Worm (Caenorhabditis elegans) whole organism, L4 larva: Measurements from ENCODE around the gene kcc-3.

Experiments used
- F37D6.2 ChIP-seq: sonication (generic microtip); optimal IDR thresholded peaks from 2 replicates; lab custom pipeline; 2016; ENCODE audit warnings: mild to moderate bottlenecking, missing genetic modification characterization, missing compliant biosample characterization
- F44E2.7 ChIP-seq: fragments of 200-800 bp; sonication (Bioruptor generic); IDR thresholded peaks from 2 replicates; pipeline ENCODE4 v2.1.2; 2022; ENCODE audit warnings: missing genetic modification characterization, missing compliant biosample characterization
- F49E8.2 ChIP-seq: sonication (generic microtip); optimal IDR thresholded peaks from 2 replicates; lab custom pipeline; 2016; ENCODE audit warnings: missing compliant biosample characterization, mild to moderate bottlenecking, missing genetic modification characterization, borderline replicate concordance
- R02D3.7 ChIP-seq: fragments of 150-350 bp; sonication (generic microtip); optimal IDR thresholded peaks from 3 replicates; lab custom pipeline; 2014; ENCODE audit warnings: missing biosample characterization, missing genetic modification characterization
- T26A8.4 ChIP-seq: fragments of 200-800 bp; sonication (Bioruptor generic); IDR thresholded peaks from 2 replicates; pipeline ENCODE4 v1.3.6; 2022; ENCODE audit warnings: missing genetic modification characterization, missing compliant biosample characterization
- Y48G9A.11 ChIP-seq: fragments of 200-800 bp; sonication (Bioruptor generic); IDR thresholded peaks from 2 replicates; pipeline ENCODE4 v1.3.6; 2022; ENCODE audit warnings: missing genetic modification reagents, missing genetic modification characterization, missing compliant biosample characterization
- Y5F2A.4 ChIP-seq: fragments of 200-800 bp; sonication (Bioruptor generic); optimal IDR thresholded peaks from 2 replicates; lab custom pipeline; 2018; ENCODE audit warnings: mild to moderate bottlenecking, missing genetic modification characterization, missing compliant biosample characterization
- Y75B8A.6 ChIP-seq: fragments of 200-800 bp; sonication (Bioruptor generic); IDR thresholded peaks from 2 replicates; pipeline ENCODE4 v1.3.6; 2022; ENCODE audit warnings: missing genetic modification reagents, missing genetic modification characterization, missing compliant biosample characterization
- arid-1 ChIP-seq: fragments of 200-800 bp; sonication (Bioruptor generic); conservative IDR thresholded peaks from 2 replicates; pipeline ENCODE4 v1.3.6; 2022; ENCODE audit warnings: missing genetic modification reagents, missing genetic modification characterization, missing compliant biosample characterization
- attf-4 ChIP-seq: sonication (generic microtip); optimal IDR thresholded peaks from 3 replicates; lab custom pipeline; 2017; ENCODE audit warnings: missing biosample characterization, missing genetic modification characterization
- ceh-20 ChIP-seq: fragments of 200-800 bp; sonication (Bioruptor generic); IDR thresholded peaks from 2 replicates; pipeline ENCODE4 v1.3.6; 2022; ENCODE audit warnings: missing genetic modification reagents, missing genetic modification characterization, missing compliant biosample characterization
- ceh-62 ChIP-seq: sonication (generic microtip); optimal IDR thresholded peaks from 2 replicates; lab custom pipeline; 2017; ENCODE audit warnings: missing biosample characterization, missing genetic modification characterization
- ceh-82 ChIP-seq: sonication (generic microtip); optimal IDR thresholded peaks from 2 replicates; lab custom pipeline; 2017; ENCODE audit warnings: missing biosample characterization, missing genetic modification characterization
- ctbp-1 ChIP-seq: fragments of 200-800 bp; sonication (Bioruptor generic); IDR thresholded peaks from 2 replicates; pipeline ENCODE4 v1.3.6; 2022; ENCODE audit warnings: missing genetic modification reagents, missing genetic modification characterization, missing compliant biosample characterization
- daf-16 ChIP-seq, 3 experiments: sonication (generic microtip); optimal IDR thresholded peaks; 2 replicates each; lab custom pipeline; 2016 to 2017; ENCODE audit warnings: missing genetic modification characterization in 3 of 3, missing genetic modification reagents in 3 of 3, mild to moderate bottlenecking in 2 of 3, missing compliant biosample characterization in 2 of 3, missing biosample characterization in 1 of 3, moderate library complexity in 1 of 3
- daf-19 ChIP-seq: fragments of 200-800 bp; sonication (Bioruptor generic); conservative IDR thresholded peaks from 2 replicates; pipeline ENCODE4 v1.3.6; 2022; ENCODE audit warnings: missing genetic modification characterization, missing compliant biosample characterization
- dve-1 ChIP-seq: sonication (generic microtip); optimal IDR thresholded peaks from 2 replicates; lab custom pipeline; 2017; ENCODE audit warnings: antibody characterized with exemption, mild to moderate bottlenecking, missing genetic modification characterization, missing compliant biosample characterization; ENCODE audit not compliant: insufficient read depth
- egl-43 ChIP-seq: fragments of 200-800 bp; sonication (Bioruptor generic); IDR thresholded peaks from 2 replicates; pipeline ENCODE4 v1.3.6; 2022; ENCODE audit warnings: missing genetic modification reagents, missing genetic modification characterization, missing compliant biosample characterization
- hif-1 ChIP-seq, 2 experiments: sonication (generic microtip); optimal IDR thresholded peaks; 2 replicates each; lab custom pipeline; 2016 to 2017; ENCODE audit warnings: missing compliant biosample characterization in 2 of 2, missing genetic modification characterization in 2 of 2, missing genetic modification reagents in 2 of 2, missing genotype in 2 of 2, mild to moderate bottlenecking in 1 of 2
- hmg-1.1 ChIP-seq: fragments of 200-800 bp; sonication (Bioruptor generic); IDR thresholded peaks from 2 replicates; pipeline ENCODE4 v1.3.6; 2022; ENCODE audit warnings: missing genetic modification reagents, missing genetic modification characterization, missing compliant biosample characterization
- lim-7 ChIP-seq: fragments of 200-800 bp; sonication (Bioruptor generic); IDR thresholded peaks from 2 replicates; pipeline ENCODE4 v1.3.6; 2022; ENCODE audit warnings: missing genetic modification characterization, missing compliant biosample characterization
- lin-29 ChIP-seq: fragments of 200-800 bp; sonication (Bioruptor generic); IDR thresholded peaks from 2 replicates; pipeline ENCODE4 v1.3.6; 2022; ENCODE audit warnings: missing genetic modification reagents, missing genetic modification characterization, missing compliant biosample characterization
- lin-38 ChIP-seq: fragments of 200-800 bp; sonication (Bioruptor generic); IDR thresholded peaks from 2 replicates; pipeline ENCODE4 v1.3.6; 2022; ENCODE audit warnings: missing genetic modification reagents, missing genetic modification characterization, missing compliant biosample characterization
- lin-39 ChIP-seq: fragments of 150-350 bp; optimal IDR thresholded peaks from 2 replicates; lab custom pipeline; 2014; ENCODE audit warnings: missing biosample characterization, missing genetic modification reagents, missing genetic modification characterization
- lir-3 ChIP-seq: sonication (generic microtip); optimal IDR thresholded peaks from 2 replicates; lab custom pipeline; 2016; ENCODE audit warnings: mild to moderate bottlenecking, missing genetic modification characterization, missing compliant biosample characterization
- madf-5 ChIP-seq, 2 experiments: fragments of 200-800 bp; sonication (Bioruptor generic); IDR thresholded peaks; 2 replicates each; pipeline ENCODE4 v1.3.6; 2022; ENCODE audit warnings: missing compliant biosample characterization in 2 of 2, missing genetic modification characterization in 2 of 2
- madf-9 ChIP-seq: fragments of 200-800 bp; sonication (Bioruptor generic); conservative IDR thresholded peaks from 2 replicates; pipeline ENCODE4 v1.3.6; 2022; ENCODE audit warnings: missing genetic modification reagents, missing genetic modification characterization, missing compliant biosample characterization
- mdt-29 ChIP-seq: fragments of 200-800 bp; sonication (Bioruptor generic); IDR thresholded peaks from 2 replicates; pipeline ENCODE4 v1.3.6; 2022; ENCODE audit warnings: missing genetic modification reagents, missing genetic modification characterization, missing compliant biosample characterization
- mep-1 ChIP-seq: fragments of 150-350 bp; sonication (generic microtip); optimal IDR thresholded peaks from 3 replicates; lab custom pipeline; 2014; ENCODE audit warnings: missing biosample characterization, missing genetic modification characterization
- nhr-10 ChIP-seq: fragments of 150-350 bp; optimal IDR thresholded peaks from 2 replicates; lab custom pipeline; 2014; ENCODE audit warnings: missing biosample characterization, missing genetic modification characterization
- nhr-25 ChIP-seq: sonication (generic microtip); optimal IDR thresholded peaks from 2 replicates; lab custom pipeline; 2017; ENCODE audit warnings: missing genetic modification characterization, mild to moderate bottlenecking, missing compliant biosample characterization, antibody characterized with exemption, moderate library complexity, borderline replicate concordance; ENCODE audit not compliant: insufficient read depth
- nhr-41 ChIP-seq: fragments of 200-800 bp; sonication (Bioruptor generic); IDR thresholded peaks from 2 replicates; pipeline ENCODE4 v1.3.6; 2022; ENCODE audit warnings: missing genetic modification reagents, missing genetic modification characterization, missing compliant biosample characterization
- nhr-42 ChIP-seq: fragments of 200-800 bp; sonication (Bioruptor generic); IDR thresholded peaks from 2 replicates; pipeline ENCODE4 v1.3.6; 2022; ENCODE audit warnings: missing genetic modification characterization, missing compliant biosample characterization
- nhr-48 ChIP-seq: sonication (generic microtip); optimal IDR thresholded peaks from 2 replicates; lab custom pipeline; 2016; ENCODE audit warnings: mild to moderate bottlenecking, missing genetic modification characterization, missing compliant biosample characterization
- nhr-6 ChIP-seq: fragments of 150-350 bp; optimal IDR thresholded peaks from 2 replicates; lab custom pipeline; 2014; ENCODE audit warnings: missing biosample characterization, missing genetic modification characterization
- pha-4 ChIP-seq, 2 experiments: fragments of 150-350 bp in 1 of 2; fragments of 200-800 bp in 1 of 2; sonication (Bioruptor generic) in 1 of 2; IDR thresholded peaks in 1 of 2; optimal IDR thresholded peaks in 1 of 2; 2 replicates each; pipeline versions ENCODE4 v1.3.6 to Lab custom; 2014 to 2022; ENCODE audit warnings: missing genetic modification characterization in 2 of 2, missing genetic modification reagents in 2 of 2, missing biosample characterization in 1 of 2, missing compliant biosample characterization in 1 of 2
- saeg-2 ChIP-seq: fragments of 200-800 bp; sonication (Bioruptor generic); IDR thresholded peaks from 2 replicates; pipeline ENCODE4 v1.3.6; 2022; ENCODE audit warnings: missing genetic modification reagents, missing genetic modification characterization, missing compliant biosample characterization
- sdz-12 ChIP-seq: fragments of 200-800 bp; sonication (Bioruptor generic); optimal IDR thresholded peaks from 2 replicates; lab custom pipeline; 2018; ENCODE audit warnings: mild to moderate bottlenecking, missing genetic modification characterization, missing compliant biosample characterization
- set-16 ChIP-seq: fragments of 200-800 bp; sonication (Bioruptor generic); IDR thresholded peaks from 2 replicates; pipeline ENCODE4 v1.3.6; 2022; ENCODE audit warnings: missing genetic modification reagents, missing genetic modification characterization, missing compliant biosample characterization
- snpc-1.2 ChIP-seq: fragments of 200-800 bp; sonication (Bioruptor generic); IDR thresholded peaks from 2 replicates; pipeline ENCODE4 v1.3.6; 2022; ENCODE audit warnings: missing genetic modification reagents, missing genetic modification characterization, missing compliant biosample characterization
- spr-3 ChIP-seq: fragments of 200-800 bp; sonication (Bioruptor generic); optimal IDR thresholded peaks from 2 replicates; lab custom pipeline; 2018; ENCODE audit warnings: mild to moderate bottlenecking, missing genetic modification characterization, missing compliant biosample characterization
- unc-130 ChIP-seq: sonication (generic microtip); optimal IDR thresholded peaks from 2 replicates; lab custom pipeline; 2016; ENCODE audit warnings: missing genetic modification reagents, missing genetic modification characterization, missing compliant biosample characterization
- unc-62 ChIP-seq, 3 experiments: fragments of 150-350 bp in 1 of 3; sonication (generic microtip); optimal IDR thresholded peaks in 2 of 3; peaks in 1 of 3; 1 replicate in 1 of 3; 2 replicates in 2 of 3; lab custom pipeline; 2014 to 2017; ENCODE audit warnings: missing biosample characterization in 3 of 3, missing genetic modification characterization in 3 of 3, missing genetic modification reagents in 3 of 3, missing genotype in 1 of 3
- vab-7 ChIP-seq: fragments of 200-800 bp; sonication (Bioruptor generic); IDR thresholded peaks from 2 replicates; pipeline ENCODE4 v1.3.6; 2022; ENCODE audit warnings: missing genetic modification reagents, missing genetic modification characterization, missing compliant biosample characterization
- zfp-3 ChIP-seq: fragments of 200-800 bp; sonication (Bioruptor generic); conservative IDR thresholded peaks from 2 replicates; pipeline ENCODE4 v1.3.6; 2022; ENCODE audit warnings: missing genetic modification reagents, missing genetic modification characterization, missing compliant biosample characterization
- ztf-11 ChIP-seq: fragments of 150-350 bp; optimal IDR thresholded peaks from 2 replicates; lab custom pipeline; 2014; ENCODE audit warnings: missing biosample characterization, missing genetic modification characterization
- ztf-7 ChIP-seq: fragments of 150-350 bp; optimal IDR thresholded peaks from 2 replicates; lab custom pipeline; 2014; ENCODE audit warnings: missing biosample characterization, missing genetic modification characterization

kcc-3 gene

ce11 chrII:7478487-7479234, 44.6 kb upstream of the kcc-3 start, which contains the start of the genes aka-1 and ubc-6 (continued):
- TF ChIP-seq Y48G9A.11 = peak; percentile 90
- peak in 1 of 2 experiments; percentile 90 for TF ChIP-seq unc-62 (GFP tag; optimal IDR thresholded peaks at IDR 0.05 in 1 of 2; lab: Kevin White, UChicago)
- TF ChIP-seq unc-62 (tag; optimal IDR thresholded peaks at IDR 0.05; lab: Kevin White, UChicago) = no peak
- TF ChIP-seq unc-130 (GFP tag; lab: Kevin White, UChicago) = peak; percentile 94
- TF ChIP-seq attf-4 (tag; lab: Kevin White, UChicago) = no peak
- peak; percentile 35 for TF ChIP-seq Y5F2A.4 (GFP tag; lab: Kevin White, UChicago)
- 0 out of 2 replicates have a peak, but pooled peaks have one; percentile 24 for TF ChIP-seq F44E2.7
- peak; percentile 91 for TF ChIP-seq dve-1
- TF ChIP-seq hmg-1.1 (GFP tag; lab: Robert Waterston, UW) = peak; percentile 91
- peak; percentile 70 for TF ChIP-seq lim-7 (GFP tag; lab: Robert Waterston, UW)
- peak; percentile 34 for TF ChIP-seq nhr-25
- TF ChIP-seq ceh-20 (GFP tag; lab: Robert Waterston, UW) = peak; percentile 95
- peak; percentile 28 to 67 for TF ChIP-seq daf-16 (GFP tag; optimal IDR thresholded peaks at IDR 0.05; lab: Kevin White, UChicago)
- no peak for TF ChIP-seq daf-16 (tag; optimal IDR thresholded peaks at IDR 0.05; lab: Kevin White, UChicago)
- TF ChIP-seq egl-43 (GFP tag; lab: Robert Waterston, UW) = peak; percentile 95
- TF ChIP-seq ztf-7 = peak; percentile 14
- TF ChIP-seq pha-4 (GFP tag; IDR thresholded peaks at IDR 0.05; lab: Robert Waterston, UW) = peak; percentile 94
- peak; percentile 44 for TF ChIP-seq pha-4 (tag; optimal IDR thresholded peaks at IDR 0.05; lab: Kevin White, UChicago)
- peak; percentile 31 to 83 for TF ChIP-seq hif-1 (tag; optimal IDR thresholded peaks at IDR 0.05; lab: Kevin White, UChicago)
- TF ChIP-seq lir-3 = no peak
- TF ChIP-seq mdt-29 (GFP tag; lab: Robert Waterston, UW) = peak; percentile 90
- peak; percentile 95 for TF ChIP-seq lin-38 (GFP tag; lab: Robert Waterston, UW)
- TF ChIP-seq arid-1 = peak; percentile 95
- TF ChIP-seq nhr-42 (GFP tag; lab: Robert Waterston, UW) = peak; percentile 94
- peak; percentile 81 for TF ChIP-seq zfp-3 (GFP tag; lab: Robert Waterston, UW)
- no peak for TF ChIP-seq ceh-82 (tag; lab: Kevin White, UChicago)
- peak; percentile 32 for TF ChIP-seq spr-3 (GFP tag; lab: Kevin White, UChicago)
- peak; percentile 56 for TF ChIP-seq nhr-10
- TF ChIP-seq nhr-6 (tag; lab: Kevin White, UChicago) = peak; percentile 22
- TF ChIP-seq ceh-62 = no peak
- TF ChIP-seq mep-1 (tag; lab: Kevin White, UChicago) = peak; percentile 93
- no peak for TF ChIP-seq sdz-12
- peak; percentile 34 to 85; a peak in 2 of 4 replicates for TF ChIP-seq madf-5 (GFP tag; IDR thresholded peaks at IDR 0.05; lab: Robert Waterston, UW)
- TF ChIP-seq nhr-48 (tag; lab: Kevin White, UChicago) = peak; percentile 82
- peak; percentile 95 for TF ChIP-seq T26A8.4 (GFP tag; lab: Robert Waterston, UW)
- TF ChIP-seq nhr-41 = peak; percentile 61; the same call in 1 of the 2 replicates
- TF ChIP-seq vab-7 (GFP tag; lab: Robert Waterston, UW) = peak; percentile 93
- TF ChIP-seq Y75B8A.6 (GFP tag; lab: Robert Waterston, UW) = peak; percentile 72
- peak; percentile 78 for TF ChIP-seq F49E8.2 (tag; lab: Kevin White, UChicago)
- TF ChIP-seq daf-19 = peak; percentile 95
- TF ChIP-seq set-16 (GFP tag; lab: Robert Waterston, UW) = peak; percentile 73
- TF ChIP-seq lin-39 (tag; lab: Kevin White, UChicago) = no peak
- TF ChIP-seq ztf-11 (tag; lab: Kevin White, UChicago) = no peak
- TF ChIP-seq lin-29 = peak; percentile 80
- no peak for TF ChIP-seq R02D3.7 (tag; lab: Kevin White, UChicago)
- peak; percentile 85 for TF ChIP-seq saeg-2
- TF ChIP-seq snpc-1.2 (GFP tag; lab: Robert Waterston, UW) = peak; percentile 83
- TF ChIP-seq madf-9 (GFP tag; lab: Robert Waterston, UW) = peak; percentile 91
- TF ChIP-seq ctbp-1 (GFP tag; lab: Robert Waterston, UW) = peak; percentile 95
- TF ChIP-seq F37D6.2 (tag; lab: Kevin White, UChicago) = peak; percentile 78
